Fruit fly (Drosophila melanogaster) whole organism, embryonic: ENCODE results near the gene CG14882.
A peak's percentile ranks its signal among the peaks of the same experiment; 100 is the strongest.

Experiments
- Abd-B ChIP-seq: fragments of 200-800 bp; sonication (Bioruptor generic); optimal IDR thresholded peaks from 2 replicates; lab custom pipeline; 2018; ENCODE audit warnings: missing biosample characterization, mild to moderate bottlenecking, missing genetic modification characterization, moderate library complexity
- Antp ChIP-seq: fragments of 200-800 bp; sonication (Bioruptor generic); optimal IDR thresholded peaks from 3 replicates; lab custom pipeline; 2016; ENCODE audit warnings: missing biosample characterization, missing genetic modification characterization
- CG10321 ChIP-seq: fragments of 200-800 bp; sonication (Bioruptor generic); IDR thresholded peaks from 2 replicates; pipeline ENCODE4 v1.3.6; 2022; ENCODE audit warnings: missing biosample characterization, missing genetic modification characterization
- CG12236 ChIP-seq: fragments of 200-800 bp; sonication (Bioruptor generic); optimal IDR thresholded peaks from 2 replicates; lab custom pipeline; 2016; ENCODE audit warnings: missing biosample characterization, missing genetic modification characterization
- CG13296 ChIP-seq: fragments of 200-800 bp; sonication (Bioruptor generic); optimal IDR thresholded peaks from 3 replicates; lab custom pipeline; 2018; ENCODE audit warnings: missing biosample characterization, mild to moderate bottlenecking, missing genetic modification characterization
- CG14441 ChIP-seq: fragments of 200-800 bp; sonication (Bioruptor generic); IDR thresholded peaks from 2 replicates; pipeline ENCODE4 v1.3.6; 2022; ENCODE audit warnings: missing biosample characterization, missing genetic modification characterization
- CG15514 ChIP-seq: fragments of 200-800 bp; sonication (Bioruptor generic); optimal IDR thresholded peaks from 3 replicates; lab custom pipeline; 2017; ENCODE audit warnings: missing biosample characterization, missing genetic modification characterization, mild to moderate bottlenecking, moderate library complexity, missing genetic modification reagents
- CG2129 ChIP-seq: fragments of 200-800 bp; sonication (Bioruptor generic); IDR thresholded peaks from 2 replicates; pipeline ENCODE4 v1.3.6; 2022; ENCODE audit warnings: missing biosample characterization, missing genetic modification characterization; ENCODE audit not compliant: partially characterized antibody
- CG2678 ChIP-seq: fragments of 200-800 bp; sonication (Bioruptor generic); optimal IDR thresholded peaks from 3 replicates; lab custom pipeline; 2019; ENCODE audit warnings: missing biosample characterization, mild to moderate bottlenecking, missing genetic modification characterization, moderate library complexity
- CG2875 ChIP-seq: fragments of 200-800 bp; sonication (Bioruptor generic); optimal IDR thresholded peaks from 2 replicates; lab custom pipeline; 2017; ENCODE audit warnings: missing biosample characterization, mild to moderate bottlenecking, missing genetic modification characterization, missing genetic modification reagents
- CG31224 ChIP-seq: fragments of 200-800 bp; sonication (Bioruptor generic); IDR thresholded peaks from 2 replicates; pipeline ENCODE4 v1.3.6; 2022; ENCODE audit warnings: missing biosample characterization, missing genetic modification characterization
- CG3407 ChIP-seq: fragments of 200-800 bp; sonication (Bioruptor generic); optimal IDR thresholded peaks from 2 replicates; lab custom pipeline; 2018; ENCODE audit warnings: missing biosample characterization, mild to moderate bottlenecking, missing genetic modification characterization
- CG34224 ChIP-seq: fragments of 200-800 bp; sonication (Bioruptor generic); IDR thresholded peaks from 3 replicates; pipeline ENCODE4 v1.3.6; 2022; ENCODE audit warnings: missing biosample characterization, missing genetic modification characterization; ENCODE audit not compliant: partially characterized antibody
- CG4730 ChIP-seq: fragments of 200-800 bp; sonication (Bioruptor generic); IDR thresholded peaks from 2 replicates; pipeline ENCODE4 v1.3.6; 2022; ENCODE audit warnings: missing biosample characterization, missing genetic modification characterization
- CG4820 ChIP-seq: fragments of 200-800 bp; sonication (Bioruptor generic); optimal IDR thresholded peaks from 3 replicates; lab custom pipeline; 2016; ENCODE audit warnings: missing biosample characterization, missing genetic modification characterization
- CG8478 ChIP-seq: fragments of >200 bp; optimal IDR thresholded peaks from 2 replicates; lab custom pipeline; 2018
- CTCF ChIP-seq: fragments of 200-800 bp; sonication (Bioruptor generic); optimal IDR thresholded peaks from 2 replicates; lab custom pipeline; 2017; ENCODE audit warnings: missing biosample characterization, mild to moderate bottlenecking, missing genetic modification characterization, moderate library complexity
- Chrac-16 ChIP-seq: fragments of 200-800 bp; sonication (Bioruptor generic); optimal IDR thresholded peaks from 3 replicates; lab custom pipeline; 2016; ENCODE audit warnings: missing biosample characterization, missing genetic modification characterization
- Dref ChIP-seq: fragments of 200-800 bp; sonication (Bioruptor generic); IDR thresholded peaks from 2 replicates; pipeline ENCODE4 v1.3.6; 2022; ENCODE audit warnings: missing biosample characterization, missing genetic modification characterization
- Eip74EF ChIP-seq, 2 experiments: fragments of 200-800 bp in 1 of 2; fragments of >200 bp in 1 of 2; sonication (Bioruptor generic) in 1 of 2; optimal IDR thresholded peaks; 2 replicates each; lab custom pipeline; 2017 to 2019; ENCODE audit warnings: missing biosample characterization in 2 of 2, missing genetic modification characterization in 2 of 2, mild to moderate bottlenecking in 1 of 2, moderate library complexity in 1 of 2
- HHEX ChIP-seq: fragments of 200-800 bp; sonication (Bioruptor generic); optimal IDR thresholded peaks from 3 replicates; lab custom pipeline; 2017; ENCODE audit warnings: missing biosample characterization, mild to moderate bottlenecking, missing genetic modification characterization, missing genetic modification reagents
- HLH4C ChIP-seq: fragments of 200-800 bp; sonication (Bioruptor generic); IDR thresholded peaks from 3 replicates; pipeline ENCODE4 v1.3.6; 2022; ENCODE audit warnings: missing biosample characterization, missing genetic modification characterization; ENCODE audit not compliant: partially characterized antibody
- Hr39 ChIP-seq: fragments of >200 bp; optimal IDR thresholded peaks from 2 replicates; lab custom pipeline; 2017
- NK7.1 ChIP-seq: fragments of 200-800 bp; sonication (Bioruptor generic); optimal IDR thresholded peaks from 3 replicates; lab custom pipeline; 2016; ENCODE audit warnings: missing biosample characterization, missing genetic modification characterization
- Nf-YA ChIP-seq: fragments of 200-800 bp; sonication (Bioruptor generic); IDR thresholded peaks from 2 replicates; pipeline ENCODE4 v1.3.6; 2022; ENCODE audit warnings: missing biosample characterization, missing genetic modification characterization
- Opbp ChIP-seq: fragments of 200-800 bp; sonication (Bioruptor generic); IDR thresholded peaks from 3 replicates; pipeline ENCODE4 v1.3.6; 2022; ENCODE audit warnings: missing biosample characterization, missing genetic modification characterization; ENCODE audit not compliant: partially characterized antibody
- Side ChIP-seq: fragments of 200-800 bp; sonication (Bioruptor generic); optimal IDR thresholded peaks from 2 replicates; lab custom pipeline; 2016; ENCODE audit warnings: missing biosample characterization, missing genetic modification characterization
- Sin3A ChIP-seq: fragments of >200 bp; optimal IDR thresholded peaks from 2 replicates; lab custom pipeline; 2018
- Six4 ChIP-seq: fragments of 200-800 bp; sonication (Bioruptor generic); optimal IDR thresholded peaks from 2 replicates; lab custom pipeline; 2016; ENCODE audit warnings: missing biosample characterization, missing genetic modification characterization
- Vsx1 ChIP-seq: fragments of 200-800 bp; sonication (Bioruptor generic); optimal IDR thresholded peaks from 2 replicates; lab custom pipeline; 2017; ENCODE audit warnings: missing biosample characterization, mild to moderate bottlenecking, missing genetic modification characterization, missing genetic modification reagents
- ato ChIP-seq: fragments of 200-800 bp; sonication (Bioruptor generic); IDR thresholded peaks from 2 replicates; pipeline ENCODE4 v1.3.6; 2022; ENCODE audit warnings: missing biosample characterization, missing genetic modification characterization; ENCODE audit not compliant: partially characterized antibody
- caup ChIP-seq: fragments of 200-800 bp; sonication (Bioruptor generic); optimal IDR thresholded peaks from 3 replicates; lab custom pipeline; 2017; ENCODE audit warnings: missing biosample characterization, mild to moderate bottlenecking, missing genetic modification characterization, moderate library complexity; ENCODE audit not compliant: severe bottlenecking
- dmrt11E ChIP-seq: fragments of 200-800 bp; sonication (Bioruptor generic); optimal IDR thresholded peaks from 3 replicates; lab custom pipeline; 2018; ENCODE audit warnings: missing biosample characterization, mild to moderate bottlenecking, missing genetic modification characterization, moderate library complexity
- gce ChIP-seq: fragments of 200-800 bp; sonication (Bioruptor generic); IDR thresholded peaks from 3 replicates; pipeline ENCODE4 v1.3.6; 2022; ENCODE audit warnings: missing biosample characterization, missing genetic modification characterization
- gem ChIP-seq: fragments of 200-800 bp; sonication (Bioruptor generic); optimal IDR thresholded peaks from 2 replicates; lab custom pipeline; 2019; ENCODE audit warnings: missing biosample characterization, mild to moderate bottlenecking, missing genetic modification characterization, moderate library complexity
- gro ChIP-seq: fragments of 200-800 bp; sonication (Bioruptor generic); optimal IDR thresholded peaks from 2 replicates; lab custom pipeline; 2016; ENCODE audit warnings: missing biosample characterization, missing genetic modification characterization
- gsb ChIP-seq: fragments of 200-800 bp; sonication (Bioruptor generic); IDR thresholded peaks from 2 replicates; pipeline ENCODE4 v1.3.6; 2022; ENCODE audit warnings: missing biosample characterization, missing genetic modification characterization
- hb ChIP-seq: fragments of 200-800 bp; sonication (Bioruptor generic); IDR thresholded peaks from 3 replicates; pipeline ENCODE4 v1.3.6; 2022; ENCODE audit warnings: missing biosample characterization, missing genetic modification characterization; ENCODE audit not compliant: partially characterized antibody
- knrl ChIP-seq: fragments of 200-800 bp; sonication (Bioruptor generic); IDR thresholded peaks from 3 replicates; pipeline ENCODE4 v1.3.6; 2022; ENCODE audit warnings: missing biosample characterization, missing genetic modification characterization; ENCODE audit not compliant: partially characterized antibody
- lilli ChIP-seq: fragments of 200-800 bp; sonication (Bioruptor generic); optimal IDR thresholded peaks from 3 replicates; lab custom pipeline; 2016; ENCODE audit warnings: missing biosample characterization, missing genetic modification characterization
- luna ChIP-seq: fragments of 200-800 bp; sonication (Bioruptor generic); optimal IDR thresholded peaks from 2 replicates; lab custom pipeline; 2016; ENCODE audit warnings: missing biosample characterization, missing genetic modification characterization
- maf-S ChIP-seq: fragments of 200-800 bp; sonication (Bioruptor generic); optimal IDR thresholded peaks from 2 replicates; lab custom pipeline; 2016; ENCODE audit warnings: missing biosample characterization, missing genetic modification characterization
- mam ChIP-seq: fragments of 200-800 bp; sonication (Bioruptor generic); optimal IDR thresholded peaks from 3 replicates; lab custom pipeline; 2016; ENCODE audit warnings: missing biosample characterization, missing genetic modification characterization
- peb ChIP-seq: fragments of 200-800 bp; sonication (Bioruptor generic); IDR thresholded peaks from 2 replicates; pipeline ENCODE4 v1.3.6; 2022; ENCODE audit warnings: missing biosample characterization, missing genetic modification characterization
- psq ChIP-seq: fragments of 200-800 bp; sonication (Bioruptor generic); optimal IDR thresholded peaks from 2 replicates; lab custom pipeline; 2017; ENCODE audit warnings: missing biosample characterization, missing genetic modification characterization
- rib ChIP-seq: fragments of 200-800 bp; sonication (Bioruptor generic); IDR thresholded peaks from 2 replicates; pipeline ENCODE4 v1.3.6; 2022; ENCODE audit warnings: missing biosample characterization, missing genetic modification characterization
- seq ChIP-seq: fragments of 200-800 bp; sonication (Bioruptor generic); IDR thresholded peaks from 2 replicates; pipeline ENCODE4 v1.3.6; 2022; ENCODE audit warnings: missing biosample characterization, missing genetic modification characterization
- slou ChIP-seq: fragments of 200-800 bp; sonication (Bioruptor generic); optimal IDR thresholded peaks from 3 replicates; lab custom pipeline; 2016; ENCODE audit warnings: missing biosample characterization, missing genetic modification characterization
- trem ChIP-seq: fragments of 200-800 bp; optimal IDR thresholded peaks from 3 replicates; lab custom pipeline; 2019; ENCODE audit warnings: missing biosample characterization, mild to moderate bottlenecking, missing genetic modification characterization, moderate library complexity
- twi ChIP-seq: fragments of 200-800 bp; optimal IDR thresholded peaks from 2 replicates; lab custom pipeline; 2019; ENCODE audit warnings: missing biosample characterization, mild to moderate bottlenecking, missing genetic modification characterization, moderate library complexity
- vvl ChIP-seq: fragments of 200-800 bp; sonication (Bioruptor generic); IDR thresholded peaks from 2 replicates; pipeline ENCODE4 v1.3.6; 2022; ENCODE audit warnings: missing biosample characterization, missing genetic modification characterization
- wor ChIP-seq: fragments of 200-800 bp; sonication (Bioruptor generic); IDR thresholded peaks from 2 replicates; pipeline ENCODE4 v1.3.6; 2022; ENCODE audit warnings: missing biosample characterization, missing genetic modification characterization

The CG14882 gene

DNA sequence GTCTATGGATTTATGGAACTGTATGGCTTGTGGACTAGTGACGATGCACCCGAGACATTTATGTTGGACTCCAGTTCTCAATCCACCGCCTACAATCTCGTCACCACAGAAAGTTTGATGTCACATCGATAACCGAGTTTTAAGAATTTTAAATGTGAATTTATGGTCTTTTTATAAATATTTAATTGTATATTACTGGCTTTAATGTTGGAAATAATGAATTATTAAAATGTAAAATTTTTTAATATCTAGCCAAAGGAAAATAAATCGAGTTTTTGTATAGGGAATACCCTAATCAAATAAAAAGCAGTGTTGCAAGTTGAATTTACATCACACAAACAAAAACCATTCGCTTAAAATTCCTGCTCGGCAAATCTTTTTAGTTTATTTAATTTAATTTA is 10.3 kb upstream of the CG14882 start, which contains the start of gene Fntb (continued):
- peak; percentile 68 for TF ChIP-seq CG15514 (GFP tag; lab: Kevin White, UChicago)
- no peak for TF ChIP-seq CG10321 (GFP tag; lab: Robert Waterston, UW)
- peak; percentile 68 for TF ChIP-seq vvl (GFP tag; lab: Robert Waterston, UW)
- no peak for TF ChIP-seq CG2678 (tag; lab: Kevin White, UChicago)
- no peak for TF ChIP-seq Sin3A (lab: Kevin White, UChicago)
- TF ChIP-seq CG3407 (GFP tag; lab: Kevin White, UChicago) = peak; percentile 28
- TF ChIP-seq CG12236 (GFP tag; lab: Kevin White, UChicago) = no peak
- TF ChIP-seq lilli (GFP tag; lab: Kevin White, UChicago) = peak; percentile 74
- TF ChIP-seq gsb (GFP tag; lab: Robert Waterston, UW) = no peak
- TF ChIP-seq gro (GFP tag; lab: Kevin White, UChicago) = no peak
- peak; percentile 69 for TF ChIP-seq CG13296 (GFP tag; lab: Kevin White, UChicago)
- TF ChIP-seq maf-S (GFP tag; lab: Kevin White, UChicago) = peak; percentile 10
- peak; percentile 72 for TF ChIP-seq caup (GFP tag; lab: Kevin White, UChicago)
- peak; percentile 62 for TF ChIP-seq Six4 (GFP tag; lab: Kevin White, UChicago)
- no peak for TF ChIP-seq Eip74EF (GFP tag; optimal IDR thresholded peaks at IDR 0.05; lab: Kevin White, UChicago)
- TF ChIP-seq CG2875 (GFP tag; lab: Kevin White, UChicago) = peak; percentile 44
- TF ChIP-seq luna (GFP tag; lab: Kevin White, UChicago) = no peak
- TF ChIP-seq Side (GFP tag; lab: Kevin White, UChicago) = no peak
- TF ChIP-seq twi (tag; lab: Kevin White, UChicago) = peak; percentile 46
- TF ChIP-seq rib (GFP tag; lab: Robert Waterston, UW) = no peak
- peak; percentile 86 for TF ChIP-seq gem (tag; lab: Kevin White, UChicago)
- TF ChIP-seq Antp = no peak
- no peak for TF ChIP-seq HLH4C
- peak; percentile 64 for TF ChIP-seq CG4820 (GFP tag; lab: Kevin White, UChicago)
- TF ChIP-seq Hr39 (lab: Kevin White, UChicago) = no peak
- TF ChIP-seq CG14441 (GFP tag; lab: Robert Waterston, UW) = peak; percentile 49; the same call in 1 of the 2 replicates
- 0 out of 3 replicates have a peak, but pooled peaks have one; percentile 46 for TF ChIP-seq gce (GFP tag; lab: Robert Waterston, UW)
- no peak for TF ChIP-seq knrl (GFP tag; lab: Robert Waterston, UW)
- no peak for TF ChIP-seq ato (GFP tag; lab: Robert Waterston, UW)
- TF ChIP-seq Opbp (GFP tag; lab: Robert Waterston, UW) = no peak
- peak; percentile 74 for TF ChIP-seq trem
- TF ChIP-seq hb (GFP tag; lab: Robert Waterston, UW) = no peak
- TF ChIP-seq mam (GFP tag; lab: Kevin White, UChicago) = peak; percentile 46
- TF ChIP-seq HHEX (GFP tag; lab: Kevin White, UChicago) = peak; percentile 63
- TF ChIP-seq peb (GFP tag; lab: Robert Waterston, UW) = peak; percentile 7; the same call in 1 of the 2 replicates
- TF ChIP-seq CG8478 (lab: Kevin White, UChicago) = no peak
- peak; percentile 63 for TF ChIP-seq Chrac-16 (GFP tag; lab: Kevin White, UChicago)
- no peak for TF ChIP-seq Dref (GFP tag; lab: Robert Waterston, UW)
- TF ChIP-seq CTCF = no peak
- no peak for TF ChIP-seq Vsx1 (GFP tag; lab: Kevin White, UChicago)
- peak; percentile 74 for TF ChIP-seq Abd-B (GFP tag; lab: Kevin White, UChicago)
- peak; percentile 26 for TF ChIP-seq NK7.1 (GFP tag; lab: Kevin White, UChicago)
- no peak for TF ChIP-seq wor (GFP tag; lab: Robert Waterston, UW)
- 0 out of 2 replicates have a peak, but pooled peaks have one; percentile 15 for TF ChIP-seq seq
- no peak for TF ChIP-seq CG31224 (GFP tag; lab: Robert Waterston, UW)
- TF ChIP-seq CG4730 (GFP tag; lab: Robert Waterston, UW) = peak; percentile 20; the same call in 1 of the 2 replicates
- no peak for TF ChIP-seq psq (GFP tag; lab: Kevin White, UChicago)
- no peak for TF ChIP-seq CG2129 (GFP tag; lab: Robert Waterston, UW)
- TF ChIP-seq CG34224 = peak; percentile 35; the same call in 1 of the 3 replicates
- TF ChIP-seq Nf-YA (GFP tag; lab: Robert Waterston, UW) = no peak
- TF ChIP-seq slou (GFP tag; lab: Kevin White, UChicago) = peak; percentile 12
- peak; percentile 61 for TF ChIP-seq dmrt11E (tag; lab: Kevin White, UChicago)
